Worm (Caenorhabditis elegans): ENCODE measurements around the gene C10C5.7.

C10C5.7 gene

ce11 chrIV:9386038-9386437, 1.1 kb downstream of the C10C5.7 start, which contains the start of gene daf-15 (continued):
- TF ChIP-seq sptf-1 (tag; optimal IDR thresholded peaks at IDR 0.05): no peak
- TF ChIP-seq sox-4 (tag; optimal IDR thresholded peaks at IDR 0.05): no peak
- peak in 1 of 2 experiments; percentile 50 for TF ChIP-seq mdl-1 (tag; optimal IDR thresholded peaks at IDR 0.05)
- peak; percentile 5 for TF ChIP-seq aly-2 (tag; optimal IDR thresholded peaks at IDR 0.05)
- TF ChIP-seq isw-1 (GFP tag; IDR thresholded peaks at IDR 0.05): peak; percentile 10; the same call in 1 of the 2 replicates
- peak; percentile 28 for TF ChIP-seq nhr-90 (tag; optimal IDR thresholded peaks at IDR 0.05; ENCODE audit: poor library complexity)
- no peak for TF ChIP-seq fkh-4 (tag; optimal IDR thresholded peaks at IDR 0.05; ENCODE audit: borderline replicate concordance)
- TF ChIP-seq fos-1 (tag; optimal IDR thresholded peaks at IDR 0.05): no peak
- TF ChIP-seq irx-1 (tag; optimal IDR thresholded peaks at IDR 0.05): no peak
- peak; percentile 35 for TF ChIP-seq nhr-19 (GFP tag; conservative IDR thresholded peaks at IDR 0.05)
- no peak for TF ChIP-seq alr-1 (tag; optimal IDR thresholded peaks at IDR 0.05; ENCODE audit: borderline replicate concordance)
- no peak for TF ChIP-seq efl-3 (GFP tag; optimal IDR thresholded peaks at IDR 0.05)
- no peak for TF ChIP-seq egl-27 (tag; optimal IDR thresholded peaks at IDR 0.05)
- no peak for TF ChIP-seq nhr-11 (tag; optimal IDR thresholded peaks at IDR 0.05)
- no peak for TF ChIP-seq nhr-84 (tag; optimal IDR thresholded peaks at IDR 0.05)
- TF ChIP-seq nhr-237 (tag; optimal IDR thresholded peaks at IDR 0.05): no peak
- TF ChIP-seq mep-1 (tag; optimal IDR thresholded peaks at IDR 0.05): no peak
- no peak for TF ChIP-seq ztf-4 (tag; optimal IDR thresholded peaks at IDR 0.05)
- no peak for TF ChIP-seq mef-2 (tag; optimal IDR thresholded peaks at IDR 0.05)
- 0 out of 2 replicates have a peak, but pooled peaks have one; percentile 6 for TF ChIP-seq grh-1 (GFP tag; IDR thresholded peaks at IDR 0.05)
- TF ChIP-seq fkh-8 (tag; optimal IDR thresholded peaks at IDR 0.05): peak; percentile 44
- TF ChIP-seq nhr-12 (tag; optimal IDR thresholded peaks at IDR 0.05): no peak
- peak; percentile 13 for TF ChIP-seq lin-15B (tag; optimal IDR thresholded peaks at IDR 0.05)
- no peak for TF ChIP-seq sup-37 (GFP tag; optimal IDR thresholded peaks at IDR 0.05)
- peak; percentile 23 for TF ChIP-seq snpc-4 (tag; optimal IDR thresholded peaks at IDR 0.05)
- peak; percentile 42 for TF ChIP-seq blmp-1 (tag; optimal IDR thresholded peaks at IDR 0.05)
- no peak for TF ChIP-seq ceh-90 (tag; optimal IDR thresholded peaks at IDR 0.05)
- TF ChIP-seq fkh-10 (GFP tag; optimal IDR thresholded peaks at IDR 0.05): no peak
- no peak for TF ChIP-seq unc-98 (GFP tag; IDR thresholded peaks at IDR 0.05)
- TF ChIP-seq pag-3 (tag; optimal IDR thresholded peaks at IDR 0.05; ENCODE audit: borderline replicate concordance, insufficient read depth): no peak
- TF ChIP-seq Y116A8C.19 (tag; optimal IDR thresholded peaks at IDR 0.05; ENCODE audit: borderline replicate concordance): no peak
- no peak for TF ChIP-seq hlh-4 (tag; optimal IDR thresholded peaks at IDR 0.05)
- no peak for TF ChIP-seq unc-62 (GFP tag; optimal IDR thresholded peaks at IDR 0.05)
- peak; percentile 35 for TF ChIP-seq dsc-1 (tag; optimal IDR thresholded peaks at IDR 0.05)
- TF ChIP-seq nhr-77 (tag; optimal IDR thresholded peaks at IDR 0.05): peak; percentile 13
- TF ChIP-seq mab-9 (GFP tag; IDR thresholded peaks at IDR 0.05): no peak
- peak; percentile 90 to 96 (median 96) for TF ChIP-seq dpl-1 (GFP tag; optimal IDR thresholded peaks at IDR 0.05)

ce11 chrIV:9396118-9396517, 11.2 kb downstream of the C10C5.7 start, which contains the start of gene col-121:
Gene col-121 (minus strand): TSS chrIV:9396218.
- TF ChIP-seq snu-23 (GFP tag; optimal IDR thresholded peaks at IDR 0.05) (no peak), grh-1 (GFP tag; IDR thresholded peaks at IDR 0.05) (no peak), unc-98 (GFP tag; IDR thresholded peaks at IDR 0.05) (no peak), snpc-4 (tag; optimal IDR thresholded peaks at IDR 0.05) (no peak), jun-1 (tag; optimal IDR thresholded peaks at IDR 0.05) (no peak), vab-15 (tag; optimal IDR thresholded peaks at IDR 0.05) (no peak), nhr-28 (tag; optimal IDR thresholded peaks at IDR 0.05) (no peak), nhr-11 (tag; optimal IDR thresholded peaks at IDR 0.05) (no peak), lsy-2 (tag; optimal IDR thresholded peaks at IDR 0.05) (no peak), xbp-1 (tag; optimal IDR thresholded peaks at IDR 0.05) (no peak), nhr-71 (tag; optimal IDR thresholded peaks at IDR 0.05) (no peak), nhr-19 (GFP tag; conservative IDR thresholded peaks at IDR 0.05) (no peak), C34B4.2 (tag; optimal IDR thresholded peaks at IDR 0.05) (no peak)
